Fruit fly (Drosophila melanogaster): ENCODE results near the gene SmB.

Gene SmB

DNA sequence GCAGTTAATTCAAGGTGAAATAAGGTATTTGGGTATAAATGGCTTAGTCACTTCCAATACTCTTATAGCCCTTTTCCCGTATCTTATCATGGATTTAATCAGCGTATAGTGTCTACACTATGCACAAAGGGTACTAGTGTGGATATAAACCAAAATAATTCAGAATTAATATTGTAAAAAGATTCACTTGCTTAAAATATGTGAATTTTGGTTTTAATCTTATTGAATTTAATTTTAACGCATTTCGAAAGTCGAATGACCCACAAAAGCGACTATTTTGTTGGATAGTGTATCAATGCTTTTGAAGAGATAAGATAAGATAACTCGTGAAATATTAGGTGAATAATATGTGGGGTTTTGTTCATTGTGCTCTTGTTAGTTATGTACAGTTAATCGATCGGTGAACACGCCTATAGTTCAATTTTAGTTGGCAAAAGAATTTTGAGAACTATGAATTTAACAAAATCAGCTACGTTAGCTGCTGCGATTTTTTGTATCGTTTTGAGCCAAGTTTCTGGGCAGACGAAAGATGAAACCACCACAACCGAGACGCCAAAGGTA, 44.5 kb downstream of the SmB start, which contains the start of gene CG5096 (continued):
- peak; percentile 47 for TF ChIP-seq slp2 (GFP tag; optimal IDR thresholded peaks at IDR 0.05)
- peak; percentile 79 for TF ChIP-seq CG13624 (GFP tag; optimal IDR thresholded peaks at IDR 0.05)
- TF ChIP-seq CG18262 (tag; optimal IDR thresholded peaks at IDR 0.05) = peak; percentile 87
- peak; percentile 48 for TF ChIP-seq wek (GFP tag; optimal IDR thresholded peaks at IDR 0.05)
- TF ChIP-seq wdn (GFP tag; IDR thresholded peaks at IDR 0.05) = peak; percentile 79
- peak; percentile 83 for TF ChIP-seq Sox100B (GFP tag; optimal IDR thresholded peaks at IDR 0.05)
- no peak for TF ChIP-seq Gsc (GFP tag; IDR thresholded peaks at IDR 0.05)
- TF ChIP-seq CG13287 (GFP tag; IDR thresholded peaks at IDR 0.05; ENCODE audit: partially characterized antibody) = no peak
- peak; percentile 91 for TF ChIP-seq Meics (GFP tag; optimal IDR thresholded peaks at IDR 0.05)
- peak; percentile 59 for TF ChIP-seq tup (GFP tag; optimal IDR thresholded peaks at IDR 0.05)
- TF ChIP-seq gcm (GFP tag; optimal IDR thresholded peaks at IDR 0.05) = peak; percentile 87
- TF ChIP-seq CG6765 (GFP tag; optimal IDR thresholded peaks at IDR 0.05) = peak; percentile 83
- peak; percentile 55; the same call in 1 of the 2 replicates for TF ChIP-seq ham (GFP tag; IDR thresholded peaks at IDR 0.05)
- peak; percentile 72; the same call in 1 of the 2 replicates for TF ChIP-seq sisA (GFP tag; IDR thresholded peaks at IDR 0.05)
- peak; percentile 95 for TF ChIP-seq CG12769 (tag; optimal IDR thresholded peaks at IDR 0.05)
- TF ChIP-seq ap (GFP tag; IDR thresholded peaks at IDR 0.05) = peak; percentile 84
- TF ChIP-seq Jarid2 (GFP tag; optimal IDR thresholded peaks at IDR 0.05) = no peak
- TF ChIP-seq ro (GFP tag; IDR thresholded peaks at IDR 0.05) = peak; percentile 39; the same call in 1 of the 2 replicates
- peak; percentile 81 for TF ChIP-seq phol (tag; optimal IDR thresholded peaks at IDR 0.05)
- TF ChIP-seq pita (GFP tag; optimal IDR thresholded peaks at IDR 0.05) = no peak
- TF ChIP-seq kah (GFP tag; optimal IDR thresholded peaks at IDR 0.05) = peak; percentile 67
- TF ChIP-seq org-1 (GFP tag; optimal IDR thresholded peaks at IDR 0.05) = peak; percentile 78
- peak; percentile 83 for TF ChIP-seq run (tag; optimal IDR thresholded peaks at IDR 0.05)
- peak in 1 of 2 experiments; percentile 87 for TF ChIP-seq Eip74EF (GFP tag; optimal IDR thresholded peaks at IDR 0.05)
- peak; percentile 62 for TF ChIP-seq CG4360 (GFP tag; IDR thresholded peaks at IDR 0.05)
- peak; percentile 49 for TF ChIP-seq CG8359 (GFP tag; optimal IDR thresholded peaks at IDR 0.05; ENCODE audit: borderline replicate concordance)
- TF ChIP-seq chif (GFP tag; optimal IDR thresholded peaks at IDR 0.05) = peak; percentile 62 to 64
- peak; percentile 62 for TF ChIP-seq lbe (GFP tag; optimal IDR thresholded peaks at IDR 0.05)
- TF ChIP-seq bcd (GFP tag; optimal IDR thresholded peaks at IDR 0.05) = peak; percentile 79
- TF ChIP-seq Oaz (GFP tag; IDR thresholded peaks at IDR 0.05) = peak; percentile 85
- peak; percentile 81 for TF ChIP-seq danr (GFP tag; IDR thresholded peaks at IDR 0.05)
- TF ChIP-seq CG5245 (GFP tag; optimal IDR thresholded peaks at IDR 0.05) = peak; percentile 66
- peak; percentile 49 for TF ChIP-seq CG2116 (GFP tag; optimal IDR thresholded peaks at IDR 0.05)
- no peak for TF ChIP-seq fd102C (GFP tag; optimal IDR thresholded peaks at IDR 0.05)
- peak; percentile 92 for TF ChIP-seq CG14014 (GFP tag; IDR thresholded peaks at IDR 0.05)
- TF ChIP-seq bab2 (GFP tag; optimal IDR thresholded peaks at IDR 0.05) = peak; percentile 78
- peak; percentile 80 to 82 for TF ChIP-seq dpn (GFP tag; optimal IDR thresholded peaks at IDR 0.05)
- peak; percentile 83 for TF ChIP-seq CG17328 (GFP tag; IDR thresholded peaks at IDR 0.05)
- peak; percentile 82 for TF ChIP-seq ATbp (GFP tag; optimal IDR thresholded peaks at IDR 0.05)
- peak; percentile 76 for TF ChIP-seq CG1602 (GFP tag; optimal IDR thresholded peaks at IDR 0.05)
- no peak for TF ChIP-seq D (optimal IDR thresholded peaks at IDR 0.05)
- peak; percentile 64 for TF ChIP-seq D (GFP tag; optimal IDR thresholded peaks at IDR 0.05)
- TF ChIP-seq otp (GFP tag; IDR thresholded peaks at IDR 0.05) = peak; percentile 87
- peak; percentile 72 for TF ChIP-seq CG8281 (tag; optimal IDR thresholded peaks at IDR 0.05)
- TF ChIP-seq CHES-1-like (GFP tag; optimal IDR thresholded peaks at IDR 0.05) = peak; percentile 62
- peak; percentile 59 for TF ChIP-seq disco-r (GFP tag; optimal IDR thresholded peaks at IDR 0.05)
- no peak for TF ChIP-seq CG1832 (GFP tag; optimal IDR thresholded peaks at IDR 0.05)
- no peak for TF ChIP-seq Gug (GFP tag; IDR thresholded peaks at IDR 0.05)
- peak; percentile 29 for TF ChIP-seq Mes4 (GFP tag; optimal IDR thresholded peaks at IDR 0.05)
- peak; percentile 84 for TF ChIP-seq gsb (GFP tag; IDR thresholded peaks at IDR 0.05)
